Fruit fly (Drosophila melanogaster) whole organism, embryonic: Measurements from ENCODE around the gene Wdfy2.

ENCODE experiments used
- ATbp ChIP-seq: fragments of 200-800 bp; sonication (Bioruptor generic); optimal IDR thresholded peaks from 2 replicates; lab custom pipeline; 2017; ENCODE audit warnings: missing biosample characterization, mild to moderate bottlenecking, missing genetic modification characterization, missing genetic modification reagents
- Abd-B ChIP-seq: fragments of 200-800 bp; sonication (Bioruptor generic); optimal IDR thresholded peaks from 2 replicates; lab custom pipeline; 2018; ENCODE audit warnings: missing biosample characterization, mild to moderate bottlenecking, missing genetic modification characterization, moderate library complexity
- Awh ChIP-seq: fragments of 200-800 bp; sonication (Bioruptor generic); IDR thresholded peaks from 2 replicates; pipeline ENCODE4, ENCODE4 v1.3.6; 2022; ENCODE audit warnings: missing biosample characterization, missing genetic modification characterization
- CG10654 ChIP-seq: fragments of 200-800 bp; sonication (Bioruptor generic); optimal IDR thresholded peaks from 2 replicates; lab custom pipeline; 2016; ENCODE audit warnings: missing biosample characterization, missing genetic modification characterization
- CG11398 ChIP-seq: fragments of 200-800 bp; sonication (Bioruptor generic); optimal IDR thresholded peaks from 2 replicates; lab custom pipeline; 2016; ENCODE audit warnings: missing biosample characterization, missing genetic modification characterization
- CG11456 ChIP-seq: fragments of 200-800 bp; sonication (Bioruptor generic); IDR thresholded peaks from 3 replicates; pipeline ENCODE4 v1.3.6; 2022; ENCODE audit warnings: missing biosample characterization, missing genetic modification characterization
- CG12104 ChIP-seq: fragments of 200-800 bp; sonication (Bioruptor generic); optimal IDR thresholded peaks from 3 replicates; lab custom pipeline; 2016; ENCODE audit warnings: missing biosample characterization, missing genetic modification characterization
- CG14860 ChIP-seq: fragments of 200-800 bp; sonication (Bioruptor generic); IDR thresholded peaks from 3 replicates; pipeline ENCODE4 v1.3.6; 2022; ENCODE audit warnings: missing biosample characterization, missing genetic modification characterization; ENCODE audit not compliant: partially characterized antibody
- CG15011 ChIP-seq: fragments of 200-800 bp; sonication (Bioruptor generic); optimal IDR thresholded peaks from 3 replicates; lab custom pipeline; 2018; ENCODE audit warnings: missing biosample characterization, mild to moderate bottlenecking, missing genetic modification characterization
- CG1529 ChIP-seq: fragments of 200-800 bp; sonication (Bioruptor generic); optimal IDR thresholded peaks from 3 replicates; lab custom pipeline; 2018; ENCODE audit warnings: missing biosample characterization, missing genetic modification characterization
- CG1602 ChIP-seq: fragments of 200-800 bp; sonication (Bioruptor generic); optimal IDR thresholded peaks from 3 replicates; lab custom pipeline; 2016; ENCODE audit warnings: missing biosample characterization, missing genetic modification characterization
- CG17328 ChIP-seq: fragments of 200-800 bp; sonication (Bioruptor generic); IDR thresholded peaks from 2 replicates; pipeline ENCODE4 v1.3.6; 2022; ENCODE audit warnings: missing biosample characterization, missing genetic modification characterization
- CG17912 ChIP-seq: fragments of 200-800 bp; sonication (Bioruptor generic); optimal IDR thresholded peaks from 2 replicates; lab custom pipeline; 2018; ENCODE audit warnings: missing biosample characterization, mild to moderate bottlenecking, missing genetic modification characterization
- CG2129 ChIP-seq: fragments of 200-800 bp; sonication (Bioruptor generic); IDR thresholded peaks from 2 replicates; pipeline ENCODE4 v1.3.6; 2022; ENCODE audit warnings: missing biosample characterization, missing genetic modification characterization; ENCODE audit not compliant: partially characterized antibody
- CG2712 ChIP-seq: fragments of 200-800 bp; optimal IDR thresholded peaks from 3 replicates; lab custom pipeline; 2019; ENCODE audit warnings: missing biosample characterization, mild to moderate bottlenecking, missing genetic modification characterization, moderate library complexity
- CG30431 ChIP-seq: fragments of 200-800 bp; sonication (Bioruptor generic); optimal IDR thresholded peaks from 2 replicates; lab custom pipeline; 2017; ENCODE audit warnings: missing biosample characterization, missing genetic modification characterization
- CG31365 ChIP-seq: fragments of 200-800 bp; sonication (Bioruptor generic); optimal IDR thresholded peaks from 2 replicates; lab custom pipeline; 2018; ENCODE audit warnings: missing biosample characterization, mild to moderate bottlenecking, missing genetic modification characterization
- CG33557 ChIP-seq: fragments of 200-800 bp; sonication (Bioruptor generic); optimal IDR thresholded peaks from 2 replicates; lab custom pipeline; 2019; ENCODE audit warnings: missing biosample characterization, mild to moderate bottlenecking, missing genetic modification characterization, moderate library complexity
- CG3995 ChIP-seq: fragments of 200-800 bp; sonication (Bioruptor generic); optimal IDR thresholded peaks from 3 replicates; lab custom pipeline; 2016; ENCODE audit warnings: missing biosample characterization, missing genetic modification characterization
- CG4730 ChIP-seq: fragments of 200-800 bp; sonication (Bioruptor generic); IDR thresholded peaks from 2 replicates; pipeline ENCODE4 v1.3.6; 2022; ENCODE audit warnings: missing biosample characterization, missing genetic modification characterization
- CG6254 ChIP-seq: fragments of 200-800 bp; sonication (Bioruptor generic); optimal IDR thresholded peaks from 3 replicates; lab custom pipeline; 2017; ENCODE audit warnings: mild to moderate bottlenecking, missing biosample characterization, missing genetic modification reagents, missing genetic modification characterization
- CG6683 ChIP-seq: fragments of 200-800 bp; sonication (Bioruptor generic); optimal IDR thresholded peaks from 2 replicates; lab custom pipeline; 2017; ENCODE audit warnings: missing biosample characterization, mild to moderate bottlenecking, missing genetic modification characterization, missing genetic modification reagents
- CG6765 ChIP-seq: fragments of 200-800 bp; sonication (Bioruptor generic); optimal IDR thresholded peaks from 3 replicates; lab custom pipeline; 2017; ENCODE audit warnings: missing biosample characterization, mild to moderate bottlenecking, missing genetic modification characterization
- CG7271 ChIP-seq: fragments of 200-800 bp; sonication (Bioruptor generic); optimal IDR thresholded peaks from 2 replicates; lab custom pipeline; 2018; ENCODE audit warnings: missing biosample characterization, mild to moderate bottlenecking, missing genetic modification characterization, moderate library complexity
- CG8944 ChIP-seq: fragments of 200-800 bp; sonication (Bioruptor generic); optimal IDR thresholded peaks from 3 replicates; lab custom pipeline; 2016; ENCODE audit warnings: missing biosample characterization, missing genetic modification characterization
- CG9797 ChIP-seq: fragments of 200-800 bp; sonication (Bioruptor generic); optimal IDR thresholded peaks from 3 replicates; lab custom pipeline; 2018; ENCODE audit warnings: missing biosample characterization, mild to moderate bottlenecking, missing genetic modification characterization
- Fer1 ChIP-seq: fragments of 200-800 bp; sonication (Bioruptor generic); optimal IDR thresholded peaks from 2 replicates; lab custom pipeline; 2017; ENCODE audit warnings: missing biosample characterization, mild to moderate bottlenecking, missing genetic modification characterization
- Fer2 ChIP-seq: fragments of 200-800 bp; sonication (Bioruptor generic); optimal IDR thresholded peaks from 2 replicates; lab custom pipeline; 2018; ENCODE audit warnings: missing biosample characterization, mild to moderate bottlenecking, missing genetic modification characterization, moderate library complexity
- H2.0 ChIP-seq: fragments of 200-800 bp; sonication (Bioruptor generic); IDR thresholded peaks from 2 replicates; pipeline ENCODE4 v1.3.6; 2022; ENCODE audit warnings: missing biosample characterization, missing genetic modification characterization
- Mad ChIP-seq: fragments of 200-800 bp; sonication (Bioruptor generic); optimal IDR thresholded peaks from 2 replicates; lab custom pipeline; 2016; ENCODE audit warnings: missing biosample characterization, missing genetic modification characterization
- Ssrp ChIP-seq: fragments of 200-800 bp; sonication (Bioruptor generic); optimal IDR thresholded peaks from 2 replicates; lab custom pipeline; 2018; ENCODE audit warnings: missing biosample characterization, mild to moderate bottlenecking, missing genetic modification characterization, moderate library complexity
- Xrp1 ChIP-seq: fragments of 200-800 bp; sonication (Bioruptor generic); IDR thresholded peaks from 2 replicates; pipeline ENCODE4 v1.3.6; 2022; ENCODE audit warnings: missing biosample characterization, missing genetic modification characterization
- ara ChIP-seq: fragments of 200-800 bp; sonication (Bioruptor generic); IDR thresholded peaks from 2 replicates; pipeline ENCODE4 v1.3.6; 2022; ENCODE audit warnings: missing biosample characterization, missing genetic modification characterization
- bcd ChIP-seq: fragments of 200-800 bp; sonication (Bioruptor generic); optimal IDR thresholded peaks from 2 replicates; lab custom pipeline; 2017; ENCODE audit warnings: missing biosample characterization, mild to moderate bottlenecking, missing genetic modification characterization
- bigmax ChIP-seq: fragments of 200-800 bp; sonication (Bioruptor generic); optimal IDR thresholded peaks from 2 replicates; lab custom pipeline; 2018; ENCODE audit warnings: missing biosample characterization, mild to moderate bottlenecking, missing genetic modification characterization
- dimm ChIP-seq: fragments of 200-800 bp; sonication (Bioruptor generic); IDR thresholded peaks from 2 replicates; pipeline ENCODE4 v1.3.6; 2022; ENCODE audit warnings: missing biosample characterization, missing genetic modification characterization
- exex ChIP-seq: fragments of 200-800 bp; sonication (Bioruptor generic); optimal IDR thresholded peaks from 4 replicates; lab custom pipeline; 2018; ENCODE audit warnings: missing biosample characterization, mild to moderate bottlenecking, missing genetic modification characterization, moderate library complexity
- grau ChIP-seq: fragments of 200-800 bp; optimal IDR thresholded peaks from 3 replicates; lab custom pipeline; 2019; ENCODE audit warnings: missing biosample characterization, mild to moderate bottlenecking, missing genetic modification characterization, moderate library complexity
- kah ChIP-seq: fragments of 200-800 bp; sonication (Bioruptor generic); optimal IDR thresholded peaks from 2 replicates; lab custom pipeline; 2018; ENCODE audit warnings: missing biosample characterization, mild to moderate bottlenecking, missing genetic modification characterization
- mam ChIP-seq: fragments of 200-800 bp; sonication (Bioruptor generic); optimal IDR thresholded peaks from 3 replicates; lab custom pipeline; 2016; ENCODE audit warnings: missing biosample characterization, missing genetic modification characterization
- oc ChIP-seq: fragments of 200-800 bp; sonication (Bioruptor generic); optimal IDR thresholded peaks from 2 replicates; lab custom pipeline; 2018; ENCODE audit warnings: missing biosample characterization, mild to moderate bottlenecking, missing genetic modification characterization, moderate library complexity
- pfk ChIP-seq: fragments of 200-800 bp; sonication (Bioruptor generic); optimal IDR thresholded peaks from 2 replicates; lab custom pipeline; 2018; ENCODE audit warnings: missing biosample characterization, mild to moderate bottlenecking, missing genetic modification characterization, moderate library complexity
- ranshi ChIP-seq: fragments of 200-800 bp; sonication (Bioruptor generic); IDR thresholded peaks from 2 replicates; pipeline ENCODE4 v1.3.6; 2022; ENCODE audit warnings: missing biosample characterization, missing genetic modification characterization
- row ChIP-seq: fragments of 200-800 bp; sonication (Bioruptor generic); IDR thresholded peaks from 3 replicates; pipeline ENCODE4 v1.3.6; 2022; ENCODE audit warnings: missing biosample characterization, missing genetic modification characterization
- salm ChIP-seq: fragments of 200-800 bp; sonication (Bioruptor generic); optimal IDR thresholded peaks from 2 replicates; lab custom pipeline; 2018; ENCODE audit warnings: missing biosample characterization, mild to moderate bottlenecking, missing genetic modification characterization
- stwl ChIP-seq: fragments of 200-800 bp; sonication (Bioruptor generic); optimal IDR thresholded peaks from 3 replicates; lab custom pipeline; 2018; ENCODE audit warnings: missing biosample characterization, mild to moderate bottlenecking, missing genetic modification characterization, moderate library complexity
- twi ChIP-seq: fragments of 200-800 bp; optimal IDR thresholded peaks from 2 replicates; lab custom pipeline; 2019; ENCODE audit warnings: missing biosample characterization, mild to moderate bottlenecking, missing genetic modification characterization, moderate library complexity
- wdn ChIP-seq: fragments of 200-800 bp; sonication (Bioruptor generic); IDR thresholded peaks from 2 replicates; pipeline ENCODE4 v1.3.6; 2022; ENCODE audit warnings: missing biosample characterization, missing genetic modification characterization
- zen ChIP-seq: fragments of 200-800 bp; sonication (Bioruptor generic); optimal IDR thresholded peaks from 3 replicates; lab custom pipeline; 2018; ENCODE audit warnings: missing biosample characterization, mild to moderate bottlenecking, missing genetic modification characterization, moderate library complexity

Gene Wdfy2

dm6 chr2L:10375464-10376236, 47.4 kb upstream of the Wdfy2 start, which contains the start of the genes CG33303 and dpr19 (continued):
- TF ChIP-seq CG17328 (GFP tag; lab: Robert Waterston, UW), result peak; percentile 79
- TF ChIP-seq zen (tag; lab: Kevin White, UChicago), result peak; percentile 64
- 0 out of 3 replicates have a peak, but pooled peaks have one; percentile 13 for TF ChIP-seq CG11456 (GFP tag; lab: Robert Waterston, UW)
- peak; percentile 85 for TF ChIP-seq grau (tag; lab: Kevin White, UChicago)
- TF ChIP-seq ATbp, result peak; percentile 71
- TF ChIP-seq CG6765 (GFP tag; lab: Kevin White, UChicago), result peak; percentile 50
- no peak for TF ChIP-seq CG14860 (GFP tag; lab: Robert Waterston, UW)
- no peak for TF ChIP-seq oc
- peak; percentile 29 for TF ChIP-seq CG10654 (GFP tag; lab: Kevin White, UChicago)
- peak; percentile 57; the same call in 1 of the 2 replicates for TF ChIP-seq ara
- TF ChIP-seq wdn (GFP tag; lab: Robert Waterston, UW), result no peak
- peak; percentile 74 for TF ChIP-seq CG33557 (GFP tag; lab: Kevin White, UChicago)
- peak; percentile 76 for TF ChIP-seq Xrp1 (GFP tag; lab: Robert Waterston, UW)
- TF ChIP-seq row (GFP tag; lab: Robert Waterston, UW), result peak; percentile 83
- no peak for TF ChIP-seq dimm (GFP tag; lab: Robert Waterston, UW)
- TF ChIP-seq CG31365 (tag; lab: Kevin White, UChicago), result no peak
- peak; percentile 79 for TF ChIP-seq salm (tag; lab: Kevin White, UChicago)
- TF ChIP-seq Ssrp, result peak; percentile 77
- peak; percentile 73 for TF ChIP-seq CG7271 (tag; lab: Kevin White, UChicago)
- TF ChIP-seq exex (tag; lab: Kevin White, UChicago), result no peak
- peak; percentile 36; the same call in 1 of the 2 replicates for TF ChIP-seq CG4730 (GFP tag; lab: Robert Waterston, UW)
- TF ChIP-seq CG30431 (GFP tag; lab: Kevin White, UChicago), result no peak
- TF ChIP-seq CG2712 (tag; lab: Kevin White, UChicago), result peak; percentile 92
- TF ChIP-seq Awh (GFP tag; lab: Robert Waterston, UW), result peak; percentile 73
- peak; percentile 33 for TF ChIP-seq CG1529 (GFP tag; lab: Kevin White, UChicago)
- TF ChIP-seq H2.0 (GFP tag; lab: Robert Waterston, UW), result peak; percentile 35; the same call in 1 of the 2 replicates
- no peak for TF ChIP-seq mam
- peak; percentile 45 for TF ChIP-seq stwl (tag; lab: Kevin White, UChicago)
- TF ChIP-seq CG15011 (GFP tag; lab: Kevin White, UChicago), result peak; percentile 49
- peak; percentile 85 for TF ChIP-seq Fer1
- TF ChIP-seq ranshi (GFP tag; lab: Robert Waterston, UW), result 0 out of 2 replicates have a peak, but pooled peaks have one; percentile 33
- peak; percentile 38 for TF ChIP-seq CG6254 (GFP tag; lab: Kevin White, UChicago)
- peak; percentile 68 for TF ChIP-seq CG6683
- TF ChIP-seq CG1602 (GFP tag; lab: Kevin White, UChicago), result peak; percentile 52
- no peak for TF ChIP-seq CG8944 (GFP tag; lab: Kevin White, UChicago)
- TF ChIP-seq CG17912 (GFP tag; lab: Kevin White, UChicago), result peak; percentile 29
- no peak for TF ChIP-seq Mad (GFP tag; lab: Kevin White, UChicago)
- peak; percentile 69 for TF ChIP-seq kah (GFP tag; lab: Kevin White, UChicago)
- TF ChIP-seq CG3995 (GFP tag; lab: Kevin White, UChicago), result peak; percentile 48
- TF ChIP-seq Abd-B (GFP tag; lab: Kevin White, UChicago), result no peak
- TF ChIP-seq Fer2 (tag; lab: Kevin White, UChicago), result peak; percentile 48
- TF ChIP-seq twi (tag; lab: Kevin White, UChicago), result peak; percentile 71
- peak; percentile 49 for TF ChIP-seq CG12104 (GFP tag; lab: Kevin White, UChicago)
- TF ChIP-seq pfk (GFP tag; lab: Kevin White, UChicago), result peak; percentile 61
- TF ChIP-seq bcd (GFP tag; lab: Kevin White, UChicago), result peak; percentile 65
- no peak for TF ChIP-seq CG2129 (GFP tag; lab: Robert Waterston, UW)
- TF ChIP-seq CG9797 (GFP tag; lab: Kevin White, UChicago), result peak; percentile 80
- no peak for TF ChIP-seq CG11398 (GFP tag; lab: Kevin White, UChicago)
- peak; percentile 95 for TF ChIP-seq bigmax
